Worm (Caenorhabditis elegans) whole organism, L2 larva: Measurements from ENCODE around the gene R02D5.10.

Experiments
- ceh-82 ChIP-seq: fragments of 150-350 bp; optimal IDR thresholded peaks from 2 replicates; lab custom pipeline; 2014; ENCODE audit warnings: missing biosample characterization, missing genetic modification characterization
- elt-1 ChIP-seq: fragments of 150-350 bp; optimal IDR thresholded peaks from 2 replicates; lab custom pipeline; 2014; ENCODE audit warnings: missing biosample characterization, missing genetic modification characterization
- fos-1 ChIP-seq: fragments of 150-350 bp; optimal IDR thresholded peaks from 2 replicates; lab custom pipeline; 2014; ENCODE audit warnings: missing biosample characterization, missing genetic modification characterization
- lin-11 ChIP-seq: fragments of 150-350 bp; sonication (generic microtip); optimal IDR thresholded peaks from 2 replicates; lab custom pipeline; 2014; ENCODE audit warnings: missing biosample characterization, missing genetic modification characterization, inconsistent platforms, mixed read lengths
- lin-39 ChIP-seq: fragments of 150-350 bp; optimal IDR thresholded peaks from 2 replicates; lab custom pipeline; 2014; ENCODE audit warnings: missing biosample characterization, missing genetic modification reagents, missing genetic modification characterization
- mdl-1 ChIP-seq, 2 experiments: fragments of 150-350 bp in 1 of 2; sonication (generic microtip) in 1 of 2; optimal IDR thresholded peaks; 2 replicates each; lab custom pipeline; 2017; ENCODE audit warnings: missing biosample characterization in 2 of 2, missing genetic modification characterization in 2 of 2
- nhr-11 ChIP-seq: fragments of 150-350 bp; optimal IDR thresholded peaks from 2 replicates; lab custom pipeline; 2014; ENCODE audit warnings: missing biosample characterization, missing genetic modification characterization
- nhr-6 ChIP-seq: fragments of 150-350 bp; optimal IDR thresholded peaks from 2 replicates; lab custom pipeline; 2014; ENCODE audit warnings: missing biosample characterization, missing genetic modification characterization
- nhr-77 ChIP-seq: fragments of 150-350 bp; optimal IDR thresholded peaks from 2 replicates; lab custom pipeline; 2014; ENCODE audit warnings: missing biosample characterization, missing genetic modification characterization
- snpc-4 ChIP-seq: fragments of 150-350 bp; optimal IDR thresholded peaks from 2 replicates; lab custom pipeline; 2014; ENCODE audit warnings: missing biosample characterization, missing genetic modification characterization
- unc-62 ChIP-seq: fragments of 150-350 bp; optimal IDR thresholded peaks from 2 replicates; lab custom pipeline; 2014; ENCODE audit warnings: missing biosample characterization, missing genetic modification reagents, missing genetic modification characterization
- ztf-1 ChIP-seq: fragments of 200-800 bp; sonication (Bioruptor generic); conservative IDR thresholded peaks from 2 replicates; pipeline ENCODE4 v1.3.6; 2022; ENCODE audit warnings: missing genetic modification characterization, missing compliant biosample characterization
- ztf-11 ChIP-seq: sonication (generic microtip); optimal IDR thresholded peaks from 2 replicates; lab custom pipeline; 2017; ENCODE audit warnings: missing biosample characterization, missing genetic modification characterization

- TF ChIP-seq elt-1 (tag; lab: Kevin White, UChicago) (no peak), lin-39 (tag; lab: Kevin White, UChicago) (no peak), nhr-77 (tag; lab: Kevin White, UChicago) (no peak), nhr-6 (tag; lab: Kevin White, UChicago) (no peak), fos-1 (tag; lab: Kevin White, UChicago) (peak; percentile 35), ztf-1 (GFP tag; lab: Robert Waterston, UW) (no peak), mdl-1 (tag; optimal IDR thresholded peaks at IDR 0.05; lab: Kevin White, UChicago) (no peak), lin-11 (tag; lab: Kevin White, UChicago) (no peak), ztf-11 (no peak), snpc-4 (tag; lab: Kevin White, UChicago) (peak; percentile 16), nhr-11 (tag; lab: Kevin White, UChicago) (no peak), ceh-82 (tag; lab: Kevin White, UChicago) (no peak), unc-62 (GFP tag; lab: Kevin White, UChicago) (no peak)
Measured at ce11 chrV:14523788-14524582, 41.9 kb downstream of the R02D5.10 start, which contains the start of gene ril-1.
